Fruit fly (Drosophila melanogaster): ENCODE data around the gene CG9396.

Gene CG9396

dm6 chr3R:9534125-9534496 lies 37.3 kb downstream of the CG9396 start (continued):
- TF ChIP-seq CG4730 (GFP tag; IDR thresholded peaks at IDR 0.05) (peak; percentile 86), inv (GFP tag; IDR thresholded peaks at IDR 0.05; ENCODE audit: partially characterized antibody) (no peak), unpg (GFP tag; optimal IDR thresholded peaks at IDR 0.05) (peak; percentile 97), caup (GFP tag; optimal IDR thresholded peaks at IDR 0.05; ENCODE audit: severe bottlenecking) (peak; percentile 84), crol (GFP tag; IDR thresholded peaks at IDR 0.05) (peak; percentile 42; the same call in 1 of the 2 replicates), CG18476 (GFP tag; optimal IDR thresholded peaks at IDR 0.05) (peak; percentile 90), BtbVII (GFP tag; optimal IDR thresholded peaks at IDR 0.05) (peak; percentile 85), CG2875 (GFP tag; optimal IDR thresholded peaks at IDR 0.05) (peak; percentile 93), chif (GFP tag; optimal IDR thresholded peaks at IDR 0.05) (peak; percentile 91 to 95), grau (tag; optimal IDR thresholded peaks at IDR 0.05) (peak; percentile 91), amos (GFP tag; IDR thresholded peaks at IDR 0.05; ENCODE audit: partially characterized antibody) (no peak), Drgx (GFP tag; IDR thresholded peaks at IDR 0.05) (peak; percentile 93), ranshi (GFP tag; IDR thresholded peaks at IDR 0.05) (peak; percentile 93), CG12659 (GFP tag; optimal IDR thresholded peaks at IDR 0.05) (peak; percentile 89), Ets97D (GFP tag; optimal IDR thresholded peaks at IDR 0.05) (peak; percentile 74), Ada2b (GFP tag; IDR thresholded peaks at IDR 0.05) (peak; percentile 92), Abd-B (GFP tag; optimal IDR thresholded peaks at IDR 0.05) (no peak), Awh (GFP tag; IDR thresholded peaks at IDR 0.05) (peak; percentile 93), hb (GFP tag; IDR thresholded peaks at IDR 0.05; ENCODE audit: partially characterized antibody) (no peak), jumu (GFP tag; optimal IDR thresholded peaks at IDR 0.05) (peak; percentile 81), YL-1 (GFP tag; optimal IDR thresholded peaks at IDR 0.05) (peak; percentile 70), CG10366 (GFP tag; IDR thresholded peaks at IDR 0.05) (peak; percentile 93), CG7786 (GFP tag; optimal IDR thresholded peaks at IDR 0.05) (peak; percentile 89), bowl (GFP tag; IDR thresholded peaks at IDR 0.05) (peak; percentile 79), tna (GFP tag; IDR thresholded peaks at IDR 0.05; ENCODE audit: partially characterized antibody) (no peak), CG34224 (GFP tag; IDR thresholded peaks at IDR 0.05; ENCODE audit: partially characterized antibody) (no peak), CG16815 (GFP tag; optimal IDR thresholded peaks at IDR 0.05) (peak; percentile 74), slbo (GFP tag; IDR thresholded peaks at IDR 0.05) (peak; percentile 93), Atf-2 (GFP tag; optimal IDR thresholded peaks at IDR 0.05) (peak; percentile 93), NC2β (GFP tag; optimal IDR thresholded peaks at IDR 0.05) (peak; percentile 90), C15 (GFP tag; IDR thresholded peaks at IDR 0.05) (peak; percentile 83; the same call in 2 of the 3 replicates), CG9437 (GFP tag; optimal IDR thresholded peaks at IDR 0.05) (peak; percentile 90), wdn (GFP tag; IDR thresholded peaks at IDR 0.05) (peak; percentile 84), CG8944 (GFP tag; optimal IDR thresholded peaks at IDR 0.05) (peak; percentile 90), CG9215 (GFP tag; IDR thresholded peaks at IDR 0.05) (no peak), CG1647 (GFP tag; optimal IDR thresholded peaks at IDR 0.05) (peak; percentile 90), CG4404 (GFP tag; IDR thresholded peaks at IDR 0.05) (peak; percentile 42), tup (GFP tag; optimal IDR thresholded peaks at IDR 0.05) (peak; percentile 53), ttk (GFP tag; IDR thresholded peaks at IDR 0.05) (peak; percentile 91), wek (GFP tag; optimal IDR thresholded peaks at IDR 0.05) (peak; percentile 74), CG10979 (tag; optimal IDR thresholded peaks at IDR 0.05) (peak; percentile 96), Mes4 (GFP tag; optimal IDR thresholded peaks at IDR 0.05) (peak; percentile 91), pros (GFP tag; optimal IDR thresholded peaks at IDR 0.05) (peak; percentile 22), Sry-β (GFP tag; optimal IDR thresholded peaks at IDR 0.05) (peak; percentile 59), sqz (GFP tag; optimal IDR thresholded peaks at IDR 0.05) (peak; percentile 86), HLHmδ (GFP tag; optimal IDR thresholded peaks at IDR 0.05) (no peak), dpn (GFP tag; optimal IDR thresholded peaks at IDR 0.05) (peak; percentile 93 to 94), dati (GFP tag; IDR thresholded peaks at IDR 0.05) (peak; percentile 80), CG32772 (GFP tag; IDR thresholded peaks at IDR 0.05) (peak; percentile 93), emc (GFP tag; optimal IDR thresholded peaks at IDR 0.05) (peak; percentile 86), Mad (GFP tag; optimal IDR thresholded peaks at IDR 0.05) (peak; percentile 88)

Measured in whole organism, embryonic.